Fruit fly (Drosophila melanogaster): ENCODE data around the gene CG12268.

The CG12268 gene

DNA sequence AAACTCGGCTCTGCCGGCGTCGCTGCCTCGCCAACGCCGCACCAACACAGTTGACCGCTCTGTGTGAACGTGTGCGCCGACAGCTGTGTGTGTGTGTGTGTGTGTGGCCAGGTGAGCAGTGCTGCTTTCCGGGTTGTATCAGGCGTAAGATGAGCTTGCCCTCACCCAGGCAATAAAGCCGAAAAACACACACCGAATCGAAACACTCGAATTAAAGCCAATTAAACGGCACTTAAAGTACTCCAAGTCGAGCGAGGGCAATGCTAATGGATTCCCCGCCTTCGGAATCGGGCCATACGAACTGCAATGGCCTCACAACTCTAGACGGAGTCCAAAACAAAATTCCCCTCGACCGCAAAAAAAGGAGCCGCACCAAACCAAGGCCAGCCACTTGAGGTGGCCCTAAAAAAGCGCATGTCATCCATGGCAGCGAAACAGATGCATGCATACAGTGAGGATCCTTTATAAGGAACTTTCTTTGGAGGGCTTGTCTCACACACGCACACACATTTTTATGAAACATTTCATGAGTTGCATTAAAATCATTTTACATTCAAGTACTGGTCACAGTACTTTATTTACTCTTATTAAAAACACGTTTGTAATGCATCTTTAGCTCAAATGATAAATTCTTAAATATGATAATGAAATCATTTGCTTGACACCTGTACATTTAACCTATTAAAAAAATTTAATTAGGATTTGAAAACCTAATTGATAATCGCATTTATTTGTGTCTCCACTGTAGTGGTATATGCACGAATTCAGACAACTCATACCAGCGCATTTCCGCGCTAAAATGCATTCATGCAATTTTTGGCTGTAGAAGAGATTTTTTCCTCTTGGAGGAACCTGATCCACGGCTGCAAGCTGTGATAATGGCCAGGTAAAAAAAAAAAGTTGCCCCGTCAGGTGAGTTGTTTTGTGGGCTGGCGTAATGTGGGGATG, 516 bp upstream of the CG12268 start (continued):
- TF ChIP-seq H2.0 (GFP tag; IDR thresholded peaks at IDR 0.05) (no peak), CG11695 (GFP tag; IDR thresholded peaks at IDR 0.05) (no peak), HLH54F (GFP tag; optimal IDR thresholded peaks at IDR 0.05) (no peak), bsh (GFP tag; optimal IDR thresholded peaks at IDR 0.05) (peak in 1 of 2 experiments; percentile 82), CG17328 (GFP tag; IDR thresholded peaks at IDR 0.05) (no peak), hth (optimal IDR thresholded peaks at IDR 0.05) (no peak), ham (GFP tag; IDR thresholded peaks at IDR 0.05) (no peak), Opbp (GFP tag; IDR thresholded peaks at IDR 0.05; ENCODE audit: partially characterized antibody) (no peak), wek (GFP tag; optimal IDR thresholded peaks at IDR 0.05) (no peak), CG3847 (GFP tag; IDR thresholded peaks at IDR 0.05) (0 out of 2 replicates have a peak, but pooled peaks have one; percentile 19), Gsc (GFP tag; IDR thresholded peaks at IDR 0.05) (no peak), sna (GFP tag; IDR thresholded peaks at IDR 0.05; ENCODE audit: partially characterized antibody) (no peak), mld (GFP tag; IDR thresholded peaks at IDR 0.05; ENCODE audit: partially characterized antibody) (no peak), ase (GFP tag; IDR thresholded peaks at IDR 0.05) (no peak), Jarid2 (GFP tag; optimal IDR thresholded peaks at IDR 0.05) (no peak), CG11696 (GFP tag; IDR thresholded peaks at IDR 0.05) (no peak), chn (GFP tag; optimal IDR thresholded peaks at IDR 0.05) (no peak), Poxn (GFP tag; IDR thresholded peaks at IDR 0.05) (no peak), Max (GFP tag; optimal IDR thresholded peaks at IDR 0.05) (no peak), CrebB (tag; optimal IDR thresholded peaks at IDR 0.05) (no peak), fd96Cb (tag; optimal IDR thresholded peaks at IDR 0.05) (no peak), H15 (GFP tag; IDR thresholded peaks at IDR 0.05) (no peak), row (GFP tag; IDR thresholded peaks at IDR 0.05) (no peak), Fer1 (GFP tag; optimal IDR thresholded peaks at IDR 0.05) (no peak), aop (GFP tag; IDR thresholded peaks at IDR 0.05) (no peak), CG14441 (GFP tag; IDR thresholded peaks at IDR 0.05) (no peak), slbo (GFP tag; IDR thresholded peaks at IDR 0.05) (0 out of 2 replicates have a peak, but pooled peaks have one; percentile 29), CG17359 (tag; optimal IDR thresholded peaks at IDR 0.05) (no peak), slou (GFP tag; optimal IDR thresholded peaks at IDR 0.05) (no peak), Fer2 (tag; optimal IDR thresholded peaks at IDR 0.05) (no peak), CG6689 (GFP tag; IDR thresholded peaks at IDR 0.05) (no peak), CTCF (GFP tag; optimal IDR thresholded peaks at IDR 0.05) (no peak), danr (GFP tag; IDR thresholded peaks at IDR 0.05) (no peak), CG13424 (tag; optimal IDR thresholded peaks at IDR 0.05) (no peak), nerfin-2 (GFP tag; IDR thresholded peaks at IDR 0.05; ENCODE audit: partially characterized antibody) (no peak), Ssrp (tag; optimal IDR thresholded peaks at IDR 0.05) (no peak), CG18599 (GFP tag; optimal IDR thresholded peaks at IDR 0.05) (no peak), Hand (GFP tag; optimal IDR thresholded peaks at IDR 0.05) (no peak), phol (tag; optimal IDR thresholded peaks at IDR 0.05) (no peak), chinmo (GFP tag; IDR thresholded peaks at IDR 0.05; ENCODE audit: partially characterized antibody) (no peak), gt (GFP tag; IDR thresholded peaks at IDR 0.05) (no peak), Six4 (GFP tag; optimal IDR thresholded peaks at IDR 0.05) (no peak), klu (GFP tag; IDR thresholded peaks at IDR 0.05) (no peak), CG10366 (GFP tag; IDR thresholded peaks at IDR 0.05) (no peak), tgo (GFP tag; IDR thresholded peaks at IDR 0.05) (no peak), CG5180 (GFP tag; optimal IDR thresholded peaks at IDR 0.05) (no peak), CG7372 (GFP tag; IDR thresholded peaks at IDR 0.05) (no peak), sc (optimal IDR thresholded peaks at IDR 0.05) (no peak), sc (GFP tag; optimal IDR thresholded peaks at IDR 0.05) (no peak), nom (GFP tag; optimal IDR thresholded peaks at IDR 0.05) (peak; percentile 86)

Data from whole organism, embryonic.